Worm (Caenorhabditis elegans) whole organism, L3 larva: ENCODE results near the gene F28F9.2.

ENCODE experiments used
- aly-2 ChIP-seq: fragments of 150-350 bp; optimal IDR thresholded peaks from 2 replicates; lab custom pipeline; 2014; ENCODE audit warnings: missing biosample characterization, missing genetic modification characterization
- ama-1 ChIP-seq: fragments of 150-350 bp; optimal IDR thresholded peaks from 2 replicates; lab custom pipeline; 2018
- ceh-9 ChIP-seq: sonication (generic microtip); optimal IDR thresholded peaks from 2 replicates; lab custom pipeline; 2018; ENCODE audit warnings: missing biosample characterization, missing genetic modification characterization
- daf-12 ChIP-seq: fragments of 150-350 bp; optimal IDR thresholded peaks from 2 replicates; lab custom pipeline; 2014; ENCODE audit warnings: missing biosample characterization, missing genetic modification reagents, missing genetic modification characterization
- egl-27 ChIP-seq: sonication (generic microtip); optimal IDR thresholded peaks from 4 replicates; lab custom pipeline; 2017; ENCODE audit warnings: missing biosample characterization, missing genetic modification reagents, missing genetic modification characterization
- elt-1 ChIP-seq: fragments of 150-350 bp; optimal IDR thresholded peaks from 2 replicates; lab custom pipeline; 2014; ENCODE audit warnings: missing biosample characterization, missing genetic modification characterization
- elt-2 ChIP-seq: sonication (generic microtip); optimal IDR thresholded peaks from 2 replicates; lab custom pipeline; 2016; ENCODE audit warnings: missing genetic modification reagents, mild to moderate bottlenecking, missing genetic modification characterization, missing compliant biosample characterization
- elt-3 ChIP-seq, 3 experiments: fragments of 150-350 bp in 1 of 3; sonication (generic microtip) in 2 of 3; optimal IDR thresholded peaks; 2 replicates in 2 of 3; 4 replicates in 1 of 3; lab custom pipeline; 2014 to 2017; ENCODE audit warnings: missing biosample characterization in 3 of 3, missing genetic modification characterization in 3 of 3
- fkh-10 ChIP-seq: sonication (generic microtip); optimal IDR thresholded peaks from 2 replicates; lab custom pipeline; 2017; ENCODE audit warnings: missing biosample characterization, missing genetic modification reagents, missing genetic modification characterization
- fos-1 ChIP-seq: fragments of 150-350 bp; optimal IDR thresholded peaks from 2 replicates; lab custom pipeline; 2014; ENCODE audit warnings: missing biosample characterization, missing genetic modification characterization
- hmg-11 ChIP-seq: sonication (generic microtip); optimal IDR thresholded peaks from 2 replicates; lab custom pipeline; 2016; ENCODE audit warnings: missing genetic modification characterization, missing compliant biosample characterization
- jun-1 ChIP-seq: fragments of 150-350 bp; optimal IDR thresholded peaks from 2 replicates; lab custom pipeline; 2014; ENCODE audit warnings: missing biosample characterization, missing genetic modification reagents, missing genetic modification characterization
- lin-15B ChIP-seq: fragments of 150-350 bp; optimal IDR thresholded peaks from 2 replicates; lab custom pipeline; 2014; ENCODE audit warnings: missing biosample characterization, missing genetic modification characterization
- lin-39 ChIP-seq: fragments of 150-350 bp; optimal IDR thresholded peaks from 2 replicates; lab custom pipeline; 2018; ENCODE audit warnings: missing biosample characterization, missing genetic modification reagents, missing genetic modification characterization
- lsy-12 ChIP-seq: sonication (generic microtip); optimal IDR thresholded peaks from 2 replicates; lab custom pipeline; 2016; ENCODE audit warnings: mild to moderate bottlenecking, missing genetic modification characterization, missing compliant biosample characterization
- mml-1 ChIP-seq: fragments of 150-350 bp; sonication (generic microtip); optimal IDR thresholded peaks from 3 replicates; lab custom pipeline; 2014; ENCODE audit warnings: missing biosample characterization, missing genetic modification characterization
- nhr-11 ChIP-seq: fragments of 150-350 bp; optimal IDR thresholded peaks from 2 replicates; lab custom pipeline; 2014; ENCODE audit warnings: missing biosample characterization, missing genetic modification characterization
- nhr-23 ChIP-seq: fragments of 150-350 bp; optimal IDR thresholded peaks from 2 replicates; lab custom pipeline; 2014; ENCODE audit warnings: missing biosample characterization, missing genetic modification reagents, missing genetic modification characterization
- nhr-237 ChIP-seq: fragments of 150-350 bp; optimal IDR thresholded peaks from 2 replicates; lab custom pipeline; 2014; ENCODE audit warnings: missing biosample characterization, missing genetic modification characterization
- nhr-25 ChIP-seq: sonication (generic microtip); optimal IDR thresholded peaks from 2 replicates; lab custom pipeline; 2017; ENCODE audit warnings: missing biosample characterization, missing genetic modification characterization
- nhr-28 ChIP-seq: fragments of 150-350 bp; optimal IDR thresholded peaks from 2 replicates; lab custom pipeline; 2014; ENCODE audit warnings: missing biosample characterization, missing genetic modification characterization
- nhr-43 ChIP-seq: sonication (generic microtip); optimal IDR thresholded peaks from 2 replicates; lab custom pipeline; 2016; ENCODE audit warnings: mild to moderate bottlenecking, missing genetic modification characterization, missing compliant biosample characterization; ENCODE audit not compliant: poor library complexity, severe bottlenecking
- nhr-67 ChIP-seq: fragments of 150-350 bp; optimal IDR thresholded peaks from 2 replicates; lab custom pipeline; 2014; ENCODE audit warnings: missing biosample characterization, missing genetic modification characterization
- nhr-77 ChIP-seq: fragments of 150-350 bp; optimal IDR thresholded peaks from 2 replicates; lab custom pipeline; 2014; ENCODE audit warnings: missing biosample characterization, missing genetic modification characterization
- pqm-1 ChIP-seq: fragments of 150-350 bp; optimal IDR thresholded peaks from 2 replicates; lab custom pipeline; 2017; ENCODE audit warnings: missing biosample characterization, missing genetic modification characterization, inconsistent platforms
- skn-1 ChIP-seq: fragments of 150-350 bp; optimal IDR thresholded peaks from 2 replicates; lab custom pipeline; 2014; ENCODE audit warnings: missing biosample characterization, missing genetic modification characterization
- unc-39 ChIP-seq: sonication (generic microtip); optimal IDR thresholded peaks from 4 replicates; lab custom pipeline; 2017; ENCODE audit warnings: missing biosample characterization, missing genetic modification characterization
- zag-1 ChIP-seq: fragments of 150-350 bp; optimal IDR thresholded peaks from 2 replicates; lab custom pipeline; 2014; ENCODE audit warnings: missing biosample characterization, missing genetic modification characterization

Gene F28F9.2

ce11 chrIV:3857999-3858552 is 18.6 kb downstream of the F28F9.2 start:
- TF ChIP-seq jun-1 (tag; lab: Kevin White, UChicago) (no peak), lin-39 (tag; lab: Kevin White, UChicago) (peak; percentile 7)
- TF ChIP-seq, all 47 proteins: peak for 1

DNA sequence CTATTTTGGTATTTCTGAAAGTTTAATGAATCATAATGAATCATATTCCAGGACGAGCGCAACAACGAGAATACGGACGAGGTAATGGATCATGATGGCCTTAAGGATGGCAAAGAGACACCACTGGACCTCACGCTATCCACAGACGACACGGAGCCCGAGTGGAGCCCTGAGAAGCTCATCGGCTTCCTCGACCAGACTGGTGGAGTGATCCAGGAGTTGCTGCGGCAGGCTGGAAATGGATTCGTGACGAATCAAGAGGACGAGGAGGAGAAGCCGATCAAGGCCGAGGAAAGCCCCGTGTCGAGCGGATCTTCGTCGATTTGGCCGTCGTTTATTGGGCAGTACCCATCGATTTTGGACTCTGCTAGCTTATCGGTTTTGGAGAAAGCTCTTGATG is 20.0 kb downstream of the F28F9.2 start:
- TF ChIP-seq elt-3 (tag; optimal IDR thresholded peaks at IDR 0.05; lab: Kevin White, UChicago): no peak
- TF ChIP-seq lsy-12 (tag; lab: Kevin White, UChicago): no peak
- no peak for TF ChIP-seq mml-1

ce11 chrIV:3860419-3860818 is 20.9 kb downstream of the F28F9.2 start:
- no peak for TF ChIP-seq skn-1
- TF ChIP-seq unc-39: no peak
- no peak for TF ChIP-seq zag-1 (tag; lab: Kevin White, UChicago)
- no peak for TF ChIP-seq nhr-43
- no peak for TF ChIP-seq nhr-28 (tag; lab: Kevin White, UChicago)
- TF ChIP-seq ceh-9 (tag; lab: Kevin White, UChicago): no peak
- no peak for TF ChIP-seq ama-1 (lab: Kevin White, UChicago)
- no peak for TF ChIP-seq jun-1 (tag; lab: Kevin White, UChicago)

- no peak for TF ChIP-seq fkh-10 (GFP tag; lab: Kevin White, UChicago)
- no peak for TF ChIP-seq ama-1 (lab: Kevin White, UChicago)
- TF ChIP-seq nhr-237 (tag; lab: Kevin White, UChicago): no peak
- TF ChIP-seq lin-15B: no peak
- no peak for TF ChIP-seq daf-12 (tag; lab: Kevin White, UChicago)
- no peak for TF ChIP-seq aly-2
These were observed 23.4 kb downstream of the F28F9.2 start for ce11 chrIV:3862948-3863347.

ce11 chrIV:3864944-3865343 is 25.4 kb downstream of the F28F9.2 start, which contains the start of gene aat-8:
TSS of gene aat-8 (minus strand) at chrIV:3865044.
- peak; percentile 30 for TF ChIP-seq nhr-67
- TF ChIP-seq jun-1 (tag; lab: Kevin White, UChicago): no peak
- TF ChIP-seq mml-1: no peak
- TF ChIP-seq lin-39 (tag; lab: Kevin White, UChicago): no peak
- TF ChIP-seq nhr-11: no peak
- TF ChIP-seq unc-39: no peak
- TF ChIP-seq elt-1 (tag; lab: Kevin White, UChicago): no peak

DNA sequence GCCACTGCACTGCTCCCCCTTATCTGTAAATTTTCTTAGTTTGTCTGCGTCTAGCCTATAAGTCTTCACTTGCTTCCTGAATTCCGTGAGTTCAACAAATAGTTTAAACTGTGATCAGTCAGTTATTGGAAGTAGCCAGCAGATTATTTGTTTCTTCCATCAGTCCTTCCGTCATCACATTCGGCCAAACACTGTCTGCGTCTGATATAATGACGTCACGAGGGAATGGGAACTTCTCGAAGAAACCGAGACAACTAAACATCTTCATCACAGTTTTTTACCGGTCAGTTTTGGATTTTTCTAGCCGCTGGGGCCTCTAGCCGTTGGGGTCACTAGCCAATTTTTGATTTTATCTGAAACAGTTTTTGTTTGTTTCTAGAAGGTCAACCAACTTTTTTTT is 26.5 kb downstream of the F28F9.2 start:
- TF ChIP-seq elt-2 (tag; lab: Kevin White, UChicago): peak; percentile 38
- TF ChIP-seq nhr-23 (tag; lab: Kevin White, UChicago): peak; percentile 46
- no peak for TF ChIP-seq daf-12 (tag; lab: Kevin White, UChicago)
- TF ChIP-seq pqm-1 (tag; lab: Kevin White, UChicago): peak; percentile 30
- no peak for TF ChIP-seq nhr-67
- TF ChIP-seq nhr-25 (tag; lab: Kevin White, UChicago): peak; percentile 55

- no peak for TF ChIP-seq nhr-77 (tag; lab: Kevin White, UChicago)
- no peak for TF ChIP-seq aly-2
- TF ChIP-seq unc-39: no peak
- no peak for TF ChIP-seq nhr-43
- no peak for TF ChIP-seq lin-39 (tag; lab: Kevin White, UChicago)
- TF ChIP-seq, all 47 proteins: peak for 0
These were observed 27.7 kb downstream of the F28F9.2 start, which contains the start of gene F37C4.4 for ce11 chrIV:3867252-3867651. TSS of gene F37C4.4 (plus strand) at chrIV:3867309.

- TF ChIP-seq hmg-11 (tag; lab: Kevin White, UChicago) (no peak), jun-1 (tag; lab: Kevin White, UChicago) (no peak), fos-1 (tag; lab: Kevin White, UChicago) (no peak), egl-27 (tag; lab: Kevin White, UChicago) (no peak)
These were observed 30.4 kb downstream of the F28F9.2 start for ce11 chrIV:3869875-3870274.
